Fruit fly (Drosophila melanogaster) whole organism, embryonic: Measurements from ENCODE around the gene PPP4R2r.
A peak's percentile ranks its signal among the peaks of the same experiment; 100 is the strongest.

Experiments used
- Asciz ChIP-seq: fragments of 200-800 bp; sonication (Bioruptor generic); optimal IDR thresholded peaks from 2 replicates; lab custom pipeline; 2017; ENCODE audit warnings: missing biosample characterization, mild to moderate bottlenecking, missing genetic modification characterization, missing genetic modification reagents
- Blimp-1 ChIP-seq: fragments of 200-800 bp; sonication (Bioruptor generic); optimal IDR thresholded peaks from 3 replicates; lab custom pipeline; 2018; ENCODE audit warnings: missing biosample characterization, missing genetic modification characterization, mild to moderate bottlenecking, moderate library complexity, missing genetic modification reagents
- C15 ChIP-seq: fragments of 200-800 bp; sonication (Bioruptor generic); IDR thresholded peaks from 3 replicates; pipeline ENCODE4 v1.3.6; 2022; ENCODE audit warnings: missing biosample characterization, missing genetic modification characterization
- CG1024 ChIP-seq: fragments of 200-800 bp; sonication (Bioruptor generic); IDR thresholded peaks from 2 replicates; pipeline ENCODE4 v1.3.6; 2022; ENCODE audit warnings: missing biosample characterization, missing genetic modification characterization
- CG10431 ChIP-seq: fragments of 200-800 bp; sonication (Bioruptor generic); optimal IDR thresholded peaks from 3 replicates; lab custom pipeline; 2018; ENCODE audit warnings: missing biosample characterization, mild to moderate bottlenecking, missing genetic modification characterization
- CG10979 ChIP-seq: fragments of 200-800 bp; sonication (Bioruptor generic); optimal IDR thresholded peaks from 2 replicates; lab custom pipeline; 2018; ENCODE audit warnings: missing biosample characterization, mild to moderate bottlenecking, missing genetic modification characterization, moderate library complexity
- CG11398 ChIP-seq: fragments of 200-800 bp; sonication (Bioruptor generic); optimal IDR thresholded peaks from 2 replicates; lab custom pipeline; 2016; ENCODE audit warnings: missing biosample characterization, missing genetic modification characterization
- CG12769 ChIP-seq: fragments of 200-800 bp; sonication (Bioruptor generic); optimal IDR thresholded peaks from 2 replicates; lab custom pipeline; 2019; ENCODE audit warnings: missing biosample characterization, mild to moderate bottlenecking, missing genetic modification characterization, moderate library complexity
- CG14667 ChIP-seq: fragments of 200-800 bp; sonication (Bioruptor generic); IDR thresholded peaks from 2 replicates; pipeline ENCODE4 v1.3.6; 2022; ENCODE audit warnings: missing biosample characterization, missing genetic modification characterization
- CG16813 ChIP-seq: fragments of 200-800 bp; sonication (Bioruptor generic); IDR thresholded peaks from 3 replicates; pipeline ENCODE4 v1.3.6; 2022; ENCODE audit warnings: missing biosample characterization, missing genetic modification characterization; ENCODE audit not compliant: partially characterized antibody
- CG1792 ChIP-seq: fragments of 200-800 bp; sonication (Bioruptor generic); optimal IDR thresholded peaks from 2 replicates; lab custom pipeline; 2016; ENCODE audit warnings: missing biosample characterization, missing genetic modification characterization
- CG18599 ChIP-seq: fragments of 200-800 bp; sonication (Bioruptor generic); optimal IDR thresholded peaks from 3 replicates; lab custom pipeline; 2017; ENCODE audit warnings: missing biosample characterization, missing genetic modification characterization, mild to moderate bottlenecking, moderate library complexity, missing genetic modification reagents
- CG30431 ChIP-seq: fragments of 200-800 bp; sonication (Bioruptor generic); optimal IDR thresholded peaks from 2 replicates; lab custom pipeline; 2017; ENCODE audit warnings: missing biosample characterization, missing genetic modification characterization
- CG3065 ChIP-seq: fragments of 200-800 bp; sonication (Bioruptor generic); optimal IDR thresholded peaks from 2 replicates; lab custom pipeline; 2016; ENCODE audit warnings: missing biosample characterization, missing genetic modification characterization
- CG7839 ChIP-seq: fragments of 200-800 bp; sonication (Bioruptor generic); optimal IDR thresholded peaks from 3 replicates; lab custom pipeline; 2018; ENCODE audit warnings: missing biosample characterization, mild to moderate bottlenecking, missing genetic modification characterization, moderate library complexity
- CG7928 ChIP-seq: fragments of 200-800 bp; sonication (Bioruptor generic); optimal IDR thresholded peaks from 2 replicates; lab custom pipeline; 2017; ENCODE audit warnings: missing biosample characterization, mild to moderate bottlenecking, missing genetic modification characterization
- CG8089 ChIP-seq: fragments of 200-800 bp; sonication (Bioruptor generic); optimal IDR thresholded peaks from 3 replicates; lab custom pipeline; 2016; ENCODE audit warnings: missing biosample characterization, missing genetic modification characterization
- CG8281 ChIP-seq: fragments of 200-800 bp; sonication (Bioruptor generic); optimal IDR thresholded peaks from 2 replicates; lab custom pipeline; 2018; ENCODE audit warnings: missing biosample characterization, mild to moderate bottlenecking, missing genetic modification characterization, moderate library complexity
- CG8388 ChIP-seq: fragments of 200-800 bp; sonication (Bioruptor generic); optimal IDR thresholded peaks from 2 replicates; lab custom pipeline; 2019; ENCODE audit warnings: missing biosample characterization, mild to moderate bottlenecking, missing genetic modification characterization, moderate library complexity
- CG9797 ChIP-seq: fragments of 200-800 bp; sonication (Bioruptor generic); optimal IDR thresholded peaks from 3 replicates; lab custom pipeline; 2018; ENCODE audit warnings: missing biosample characterization, mild to moderate bottlenecking, missing genetic modification characterization
- CTCF ChIP-seq: fragments of 200-800 bp; sonication (Bioruptor generic); optimal IDR thresholded peaks from 2 replicates; lab custom pipeline; 2017; ENCODE audit warnings: missing biosample characterization, mild to moderate bottlenecking, missing genetic modification characterization, moderate library complexity
- Dbx ChIP-seq: fragments of 200-800 bp; sonication (Bioruptor generic); IDR thresholded peaks from 3 replicates; pipeline ENCODE4 v1.3.6; 2022; ENCODE audit warnings: missing biosample characterization, missing genetic modification characterization
- Dip2 ChIP-seq: fragments of 200-800 bp; sonication (Bioruptor generic); IDR thresholded peaks from 2 replicates; pipeline ENCODE4 v1.3.6; 2022; ENCODE audit warnings: missing biosample characterization, missing genetic modification characterization
- Gsc ChIP-seq: fragments of 200-800 bp; sonication (Bioruptor generic); IDR thresholded peaks from 2 replicates; pipeline ENCODE4 v1.3.6; 2022; ENCODE audit warnings: missing biosample characterization, missing genetic modification characterization
- MESR4 ChIP-seq: fragments of 200-800 bp; sonication (Bioruptor generic); optimal IDR thresholded peaks from 2 replicates; lab custom pipeline; 2018; ENCODE audit warnings: missing biosample characterization, mild to moderate bottlenecking, missing genetic modification characterization, moderate library complexity
- Mes4 ChIP-seq: fragments of 200-800 bp; sonication (Bioruptor generic); optimal IDR thresholded peaks from 2 replicates; lab custom pipeline; 2016; ENCODE audit warnings: missing biosample characterization, missing genetic modification characterization
- Tbp ChIP-seq: fragments of >200 bp; optimal IDR thresholded peaks from 2 replicates; lab custom pipeline; 2018; ENCODE audit warnings: missing biosample characterization, missing genetic modification characterization
- Usf ChIP-seq: fragments of 200-800 bp; sonication (Bioruptor generic); optimal IDR thresholded peaks from 2 replicates; lab custom pipeline; 2017; ENCODE audit warnings: missing genotype, missing biosample characterization, missing genetic modification characterization
- cad ChIP-seq: fragments of >200 bp; optimal IDR thresholded peaks from 2 replicates; lab custom pipeline; 2017; ENCODE audit warnings: missing biosample characterization, missing genetic modification characterization
- crol ChIP-seq: fragments of 200-800 bp; sonication (Bioruptor generic); IDR thresholded peaks from 2 replicates; pipeline ENCODE4 v1.3.6; 2022; ENCODE audit warnings: missing biosample characterization, missing genetic modification characterization
- danr ChIP-seq: fragments of 200-800 bp; sonication (Bioruptor generic); IDR thresholded peaks from 2 replicates; pipeline ENCODE4 v1.3.6; 2022; ENCODE audit warnings: missing biosample characterization, missing genetic modification characterization
- dimm ChIP-seq: fragments of 200-800 bp; sonication (Bioruptor generic); IDR thresholded peaks from 2 replicates; pipeline ENCODE4 v1.3.6; 2022; ENCODE audit warnings: missing biosample characterization, missing genetic modification characterization
- ems ChIP-seq: fragments of 200-800 bp; sonication (Bioruptor generic); optimal IDR thresholded peaks from 3 replicates; lab custom pipeline; 2016; ENCODE audit warnings: missing biosample characterization, missing genetic modification characterization
- fru ChIP-seq: fragments of >200 bp; optimal IDR thresholded peaks from 2 replicates; lab custom pipeline; 2017
- ken ChIP-seq: fragments of 200-800 bp; sonication (Bioruptor generic); IDR thresholded peaks from 3 replicates; pipeline ENCODE4 v1.3.6; 2022; ENCODE audit warnings: missing biosample characterization, missing genetic modification characterization
- kni ChIP-seq: fragments of 200-800 bp; sonication (Bioruptor generic); optimal IDR thresholded peaks from 3 replicates; lab custom pipeline; 2017; ENCODE audit warnings: mild to moderate bottlenecking, missing biosample characterization, missing genetic modification reagents, missing genetic modification characterization
- lmd ChIP-seq: fragments of 200-800 bp; sonication (Bioruptor generic); IDR thresholded peaks from 2 replicates; pipeline ENCODE4 v1.3.6; 2022; ENCODE audit warnings: missing biosample characterization, missing genetic modification characterization
- maf-S ChIP-seq: fragments of 200-800 bp; sonication (Bioruptor generic); optimal IDR thresholded peaks from 2 replicates; lab custom pipeline; 2016; ENCODE audit warnings: missing biosample characterization, missing genetic modification characterization
- onecut ChIP-seq: fragments of 200-800 bp; sonication (Bioruptor generic); IDR thresholded peaks from 2 replicates; pipeline ENCODE4 v1.3.6; 2022; ENCODE audit warnings: missing biosample characterization, missing genetic modification characterization
- p53 ChIP-seq: fragments of 200-800 bp; sonication (Bioruptor generic); optimal IDR thresholded peaks from 2 replicates; lab custom pipeline; 2016; ENCODE audit warnings: missing biosample characterization, missing genetic modification characterization
- prd ChIP-seq, 3 experiments: fragments of >200 bp in 2 of 3; fragments of 200-800 bp in 1 of 3; sonication (Bioruptor generic) in 1 of 3; optimal IDR thresholded peaks in 2 of 3; IDR thresholded peaks in 1 of 3; 2 replicates in 2 of 3; 3 replicates in 1 of 3; pipeline versions ENCODE4 v1.3.6 to Lab custom; 2017 to 2022; ENCODE audit warnings: missing biosample characterization in 1 of 3, missing genetic modification characterization in 1 of 3
- pros ChIP-seq: fragments of 200-800 bp; sonication (Bioruptor generic); optimal IDR thresholded peaks from 3 replicates; lab custom pipeline; 2019; ENCODE audit warnings: missing biosample characterization, mild to moderate bottlenecking, missing genetic modification characterization, moderate library complexity
- ranshi ChIP-seq: fragments of 200-800 bp; sonication (Bioruptor generic); IDR thresholded peaks from 2 replicates; pipeline ENCODE4 v1.3.6; 2022; ENCODE audit warnings: missing biosample characterization, missing genetic modification characterization
- schlank ChIP-seq: fragments of 200-800 bp; sonication (Bioruptor generic); optimal IDR thresholded peaks from 2 replicates; lab custom pipeline; 2018; ENCODE audit warnings: missing biosample characterization, mild to moderate bottlenecking, missing genetic modification characterization
- sens-2 ChIP-seq: fragments of 200-800 bp; sonication (Bioruptor generic); IDR thresholded peaks from 2 replicates; pipeline ENCODE4 v1.3.6; 2022; ENCODE audit warnings: missing biosample characterization, missing genetic modification characterization
- sna ChIP-seq: fragments of 200-800 bp; sonication (Bioruptor generic); IDR thresholded peaks from 2 replicates; pipeline ENCODE4 v1.3.6; 2022; ENCODE audit warnings: missing biosample characterization, missing genetic modification characterization; ENCODE audit not compliant: partially characterized antibody
- tgo ChIP-seq: fragments of 200-800 bp; sonication (Bioruptor generic); IDR thresholded peaks from 3 replicates; pipeline ENCODE4 v1.3.6; 2022; ENCODE audit warnings: missing biosample characterization, missing genetic modification characterization
- wdn ChIP-seq: fragments of 200-800 bp; sonication (Bioruptor generic); IDR thresholded peaks from 2 replicates; pipeline ENCODE4 v1.3.6; 2022; ENCODE audit warnings: missing biosample characterization, missing genetic modification characterization
- wek ChIP-seq: fragments of 200-800 bp; sonication (Bioruptor generic); optimal IDR thresholded peaks from 3 replicates; lab custom pipeline; 2018; ENCODE audit warnings: missing biosample characterization, mild to moderate bottlenecking, missing genetic modification characterization, moderate library complexity
- zen ChIP-seq: fragments of 200-800 bp; sonication (Bioruptor generic); optimal IDR thresholded peaks from 3 replicates; lab custom pipeline; 2018; ENCODE audit warnings: missing biosample characterization, mild to moderate bottlenecking, missing genetic modification characterization, moderate library complexity

The PPP4R2r gene

dm6 chrX:10460506-10461114 lies 18.0 kb upstream of the PPP4R2r start, which contains the start of gene Neb-cGP (continued):
- TF ChIP-seq Usf (GFP tag; lab: Kevin White, UChicago) (peak; percentile 10), Dbx (GFP tag; lab: Robert Waterston, UW) (peak; percentile 85), C15 (no peak), Mes4 (GFP tag; lab: Kevin White, UChicago) (peak; percentile 30), lmd (GFP tag; lab: Robert Waterston, UW) (peak; percentile 44; the same call in 1 of the 2 replicates), maf-S (GFP tag; lab: Kevin White, UChicago) (peak; percentile 47), MESR4 (GFP tag; lab: Kevin White, UChicago) (peak; percentile 94), Dip2 (GFP tag; lab: Robert Waterston, UW) (no peak), pros (GFP tag; lab: Kevin White, UChicago) (no peak), CG1024 (GFP tag; lab: Robert Waterston, UW) (no peak), sna (GFP tag; lab: Robert Waterston, UW) (peak; percentile 93), dimm (GFP tag; lab: Robert Waterston, UW) (no peak), prd (optimal IDR thresholded peaks at IDR 0.05; lab: Kevin White, UChicago) (no peak), prd (GFP tag; IDR thresholded peaks at IDR 0.05; lab: Robert Waterston, UW) (peak; percentile 39; the same call in 1 of the 3 replicates), ranshi (GFP tag; lab: Robert Waterston, UW) (peak; percentile 44; the same call in 1 of the 2 replicates), CG8089 (no peak), CG10431 (GFP tag; lab: Kevin White, UChicago) (no peak), ems (GFP tag; lab: Kevin White, UChicago) (peak; percentile 41), CTCF (GFP tag; lab: Kevin White, UChicago) (no peak), CG30431 (GFP tag; lab: Kevin White, UChicago) (peak; percentile 35), tgo (0 out of 3 replicates have a peak, but pooled peaks have one; percentile 26), sens-2 (no peak), CG3065 (GFP tag; lab: Kevin White, UChicago) (peak; percentile 41), ken (GFP tag; lab: Robert Waterston, UW) (peak; percentile 68; the same call in 2 of the 3 replicates), CG12769 (tag; lab: Kevin White, UChicago) (no peak), CG9797 (GFP tag; lab: Kevin White, UChicago) (peak; percentile 55), schlank (tag; lab: Kevin White, UChicago) (peak; percentile 25), Tbp (no peak), CG14667 (0 out of 2 replicates have a peak, but pooled peaks have one; percentile 19), CG7928 (GFP tag; lab: Kevin White, UChicago) (peak; percentile 45), crol (no peak), CG16813 (GFP tag; lab: Robert Waterston, UW) (peak; percentile 93), wdn (GFP tag; lab: Robert Waterston, UW) (0 out of 2 replicates have a peak, but pooled peaks have one; percentile 25), Gsc (GFP tag; lab: Robert Waterston, UW) (no peak), wek (GFP tag; lab: Kevin White, UChicago) (no peak), Asciz (no peak), onecut (GFP tag; lab: Robert Waterston, UW) (0 out of 2 replicates have a peak, but pooled peaks have one; percentile 35), CG18599 (peak; percentile 75), CG1792 (GFP tag; lab: Kevin White, UChicago) (no peak), CG7839 (peak; percentile 57), p53 (GFP tag; lab: Kevin White, UChicago) (no peak), danr (GFP tag; lab: Robert Waterston, UW) (no peak), Blimp-1 (GFP tag; lab: Kevin White, UChicago) (no peak), CG11398 (GFP tag; lab: Kevin White, UChicago) (no peak), CG10979 (peak; percentile 42), CG8281 (no peak), CG8388 (GFP tag; lab: Kevin White, UChicago) (peak; percentile 15), zen (peak; percentile 49), fru (lab: Kevin White, UChicago) (no peak), kni (GFP tag; lab: Kevin White, UChicago) (no peak), cad (GFP tag; lab: Kevin White, UChicago) (no peak)
